Worm (Caenorhabditis elegans) whole organism, L3 larva: Measurements from ENCODE around the gene sto-5.

Source experiments
- egl-27 ChIP-seq: sonication (generic microtip); optimal IDR thresholded peaks from 4 replicates; lab custom pipeline; 2017; ENCODE audit warnings: missing biosample characterization, missing genetic modification reagents, missing genetic modification characterization
- elt-3 ChIP-seq, 3 experiments: fragments of 150-350 bp in 1 of 3; sonication (generic microtip) in 2 of 3; optimal IDR thresholded peaks; 2 replicates in 2 of 3; 4 replicates in 1 of 3; lab custom pipeline; 2014 to 2017; ENCODE audit warnings: missing biosample characterization in 3 of 3, missing genetic modification characterization in 3 of 3
- jun-1 ChIP-seq: fragments of 150-350 bp; optimal IDR thresholded peaks from 2 replicates; lab custom pipeline; 2014; ENCODE audit warnings: missing biosample characterization, missing genetic modification reagents, missing genetic modification characterization
- nfya-1 ChIP-seq: sonication (generic microtip); optimal IDR thresholded peaks from 2 replicates; lab custom pipeline; 2017; ENCODE audit warnings: missing genetic modification characterization, mild to moderate bottlenecking, missing compliant biosample characterization, antibody characterized with exemption, moderate library complexity; ENCODE audit not compliant: insufficient read depth
- nhr-76 ChIP-seq: fragments of 150-350 bp; sonication (generic microtip); optimal IDR thresholded peaks from 5 replicates; lab custom pipeline; 2014; ENCODE audit warnings: missing biosample characterization, missing genetic modification characterization
- pha-4 ChIP-seq: fragments of 150-350 bp; optimal IDR thresholded peaks from 2 replicates; lab custom pipeline; 2014; ENCODE audit warnings: missing biosample characterization, missing genetic modification reagents, missing genetic modification characterization
- snpc-4 ChIP-seq: fragments of 150-350 bp; optimal IDR thresholded peaks from 2 replicates; lab custom pipeline; 2014; ENCODE audit warnings: missing biosample characterization, missing genetic modification characterization
- unc-62 ChIP-seq: fragments of 150-350 bp; sonication (generic microtip); optimal IDR thresholded peaks from 4 replicates; lab custom pipeline; 2014; ENCODE audit warnings: missing biosample characterization, missing genetic modification reagents, missing genetic modification characterization
- zag-1 ChIP-seq: fragments of 150-350 bp; optimal IDR thresholded peaks from 2 replicates; lab custom pipeline; 2014; ENCODE audit warnings: missing biosample characterization, missing genetic modification characterization

DNA sequence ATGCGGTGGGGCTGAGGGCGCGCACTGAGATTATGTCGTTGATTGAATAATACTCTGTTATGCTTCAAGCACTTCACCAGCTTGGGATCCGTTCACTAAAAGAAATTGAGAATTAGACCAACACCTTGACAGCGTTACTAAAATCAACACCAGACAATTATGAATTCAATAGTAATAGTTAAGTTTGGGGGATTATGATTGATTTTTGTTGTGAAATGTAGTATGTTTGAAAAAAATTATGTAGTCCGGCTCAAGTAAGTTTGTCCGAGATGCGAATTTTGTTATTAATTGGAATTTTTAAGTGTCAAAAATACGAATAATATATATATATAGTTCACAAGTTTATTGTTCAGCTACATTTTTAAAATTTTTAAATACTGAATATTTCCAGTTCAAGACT, at the start of gene sto-5:
- TF ChIP-seq nfya-1, result no peak
- no peak for TF ChIP-seq egl-27
- TF ChIP-seq pha-4 (tag; lab: Kevin White, UChicago), result no peak
- TF ChIP-seq unc-62, result no peak
- TF ChIP-seq snpc-4 (tag; lab: Kevin White, UChicago), result no peak
- TF ChIP-seq jun-1 (tag; lab: Kevin White, UChicago), result no peak
- TF ChIP-seq elt-3 (tag; optimal IDR thresholded peaks at IDR 0.05; lab: Kevin White, UChicago), result no peak
- TF ChIP-seq zag-1 (tag; lab: Kevin White, UChicago), result no peak
- TF ChIP-seq nhr-76 (tag; lab: Kevin White, UChicago), result no peak
